Fruit fly (Drosophila melanogaster): ENCODE results near the gene Tif-IA.

DNA sequence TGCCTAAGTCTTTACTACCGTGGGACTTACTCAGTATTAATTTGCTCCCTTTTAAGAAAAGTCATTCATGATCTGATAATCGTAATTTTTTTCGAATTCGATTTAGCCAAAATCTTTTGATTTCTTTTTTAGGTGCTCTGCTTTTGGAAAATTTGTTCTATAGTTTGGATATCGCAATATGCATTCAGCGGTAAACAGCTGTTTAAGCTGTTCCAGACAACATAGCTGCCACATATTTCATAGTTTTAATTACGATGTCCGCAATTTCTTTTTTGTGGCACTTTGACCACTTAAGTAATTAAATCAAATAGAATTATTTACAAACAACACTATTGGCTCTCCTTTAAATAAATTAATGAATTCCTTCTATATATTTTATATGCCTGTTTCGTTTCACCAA lies 1.4 kb upstream of the Tif-IA start:
- TF ChIP-seq EcR (GFP tag; optimal IDR thresholded peaks at IDR 0.05) (no peak), pan (optimal IDR thresholded peaks at IDR 0.05) (no peak), CG8478 (optimal IDR thresholded peaks at IDR 0.05) (no peak), usp (GFP tag; optimal IDR thresholded peaks at IDR 0.05) (no peak)
